Worm (Caenorhabditis elegans) whole organism, late embryonic: ENCODE results near the gene atg-7.

Experiments used
- ceh-14 ChIP-seq: sonication (generic microtip); optimal IDR thresholded peaks from 2 replicates; lab custom pipeline; 2016; ENCODE audit warnings: missing genotype, missing genetic modification characterization, missing compliant biosample characterization
- dmd-4 ChIP-seq: sonication (generic microtip); optimal IDR thresholded peaks from 2 replicates; lab custom pipeline; 2016; ENCODE audit warnings: borderline replicate concordance, missing genetic modification characterization, missing compliant biosample characterization

DNA sequence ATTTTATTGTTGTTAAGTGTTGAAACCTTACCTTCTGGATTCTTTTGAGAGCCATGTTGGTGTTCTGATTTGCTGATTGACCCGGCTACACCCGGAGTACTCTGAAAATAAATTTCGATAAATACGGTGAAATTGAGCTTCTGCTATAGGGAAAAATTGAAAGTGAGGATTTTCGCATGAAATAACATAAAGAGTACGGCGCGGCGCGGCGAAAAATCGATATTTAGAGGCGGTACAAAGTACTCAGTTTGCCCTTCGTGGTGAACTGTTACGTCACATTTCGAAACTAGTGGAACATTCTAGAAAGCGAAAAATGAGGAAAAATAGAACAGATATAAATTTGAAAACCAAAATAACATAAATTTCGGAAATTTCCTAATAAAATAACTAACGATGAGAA lies 1.3 kb upstream of the atg-7 start, which contains the start of gene let-70:
- TF ChIP-seq dmd-4 (tag; lab: Kevin White, UChicago) (no peak), ceh-14 (no peak)
